Worm (Caenorhabditis elegans) whole organism, young adult: ENCODE data around the gene col-109.

Experiments used
- B0035.1 ChIP-seq: sonication (generic microtip); optimal IDR thresholded peaks from 2 replicates; lab custom pipeline; 2016; ENCODE audit warnings: missing genetic modification characterization, mild to moderate bottlenecking, missing compliant biosample characterization, missing genotype, missing genetic modification reagents
- Y95B8A.8 ChIP-seq: fragments of 200-800 bp; sonication (Bioruptor generic); IDR thresholded peaks from 2 replicates; pipeline ENCODE4 v1.3.6; 2022; ENCODE audit warnings: missing genetic modification reagents, missing genetic modification characterization, missing compliant biosample characterization
- dpff-1 ChIP-seq: sonication (generic microtip); optimal IDR thresholded peaks from 2 replicates; lab custom pipeline; 2017; ENCODE audit warnings: mild to moderate bottlenecking, missing genetic modification characterization, missing compliant biosample characterization
- hmg-1.2 ChIP-seq: fragments of 200-800 bp; sonication (Bioruptor generic); IDR thresholded peaks from 2 replicates; pipeline ENCODE4 v1.3.6; 2022; ENCODE audit warnings: missing genetic modification reagents, missing genetic modification characterization, missing compliant biosample characterization
- let-526 ChIP-seq: fragments of 200-800 bp; sonication (Bioruptor generic); IDR thresholded peaks from 2 replicates; pipeline ENCODE4 v1.3.6; 2022; ENCODE audit warnings: missing genetic modification reagents, missing genetic modification characterization, missing compliant biosample characterization
- lin-54 ChIP-seq: fragments of 200-800 bp; sonication (Bioruptor generic); optimal IDR thresholded peaks from 2 replicates; lab custom pipeline; 2018; ENCODE audit warnings: mild to moderate bottlenecking, missing genetic modification characterization, missing compliant biosample characterization
- snpc-3.4 ChIP-seq: sonication (generic microtip); optimal IDR thresholded peaks from 2 replicates; lab custom pipeline; 2017; ENCODE audit warnings: missing genetic modification characterization, mild to moderate bottlenecking, missing compliant biosample characterization, antibody characterized with exemption, moderate library complexity, missing genotype, missing genetic modification reagents
- snpc-4 ChIP-seq, 5 experiments: fragments of 150-350 bp in 1 of 5; sonication (generic microtip) in 4 of 5; optimal IDR thresholded peaks; 2 replicates each; lab custom pipeline; 2014 to 2018; ENCODE audit warnings: missing genetic modification characterization in 5 of 5, missing biosample characterization in 3 of 5, antibody characterized with exemption in 2 of 5, mild to moderate bottlenecking in 2 of 5, missing compliant biosample characterization in 2 of 5, missing genotype in 2 of 5, moderate library complexity in 2 of 5, missing genetic modification reagents in 1 of 5
- ztf-28 ChIP-seq: fragments of 200-800 bp; sonication (Bioruptor generic); IDR thresholded peaks from 2 replicates; pipeline ENCODE4 v1.3.6; 2022; ENCODE audit warnings: missing genetic modification reagents, missing genetic modification characterization, missing compliant biosample characterization

DNA sequence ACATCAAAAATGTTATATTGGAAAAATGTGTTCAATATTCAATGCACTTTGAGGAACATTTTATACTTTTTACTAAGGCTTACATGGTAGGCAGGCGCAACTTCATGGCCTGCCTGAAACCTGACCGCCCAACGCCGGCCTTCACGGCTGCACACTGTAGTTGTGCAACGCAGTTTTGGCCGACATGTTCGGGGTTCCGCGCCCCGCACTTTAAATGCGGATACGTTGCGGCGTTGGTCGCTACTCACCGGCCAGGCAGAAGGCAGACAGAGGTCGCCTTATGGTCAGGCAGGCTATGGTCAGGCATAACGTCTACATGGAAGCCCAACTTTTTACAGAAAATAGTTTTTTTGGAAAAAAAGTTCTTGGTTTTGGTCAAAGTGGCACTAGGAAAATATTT lies 29.4 kb downstream of the col-109 start:
- no peak for TF ChIP-seq lin-54 (GFP tag; lab: Kevin White, UChicago)
- no peak for TF ChIP-seq let-526 (GFP tag; lab: Robert Waterston, UW)
- TF ChIP-seq hmg-1.2 (GFP tag; lab: Robert Waterston, UW), result no peak
- TF ChIP-seq snpc-4 (GFP tag; optimal IDR thresholded peaks at IDR 0.05; lab: Kevin White, UChicago), result no peak
- TF ChIP-seq snpc-4 (tag; optimal IDR thresholded peaks at IDR 0.05; lab: Kevin White, UChicago), result no peak
- no peak for TF ChIP-seq Y95B8A.8 (GFP tag; lab: Robert Waterston, UW)
- TF ChIP-seq B0035.1 (tag; lab: Kevin White, UChicago), result no peak
- no peak for TF ChIP-seq ztf-28 (GFP tag; lab: Robert Waterston, UW)
- no peak for TF ChIP-seq dpff-1
- TF ChIP-seq snpc-3.4 (tag; lab: Kevin White, UChicago), result no peak
